2 fruit fly cellular contexts compared by ENCODE assay signal in the genomic region with DNA sequence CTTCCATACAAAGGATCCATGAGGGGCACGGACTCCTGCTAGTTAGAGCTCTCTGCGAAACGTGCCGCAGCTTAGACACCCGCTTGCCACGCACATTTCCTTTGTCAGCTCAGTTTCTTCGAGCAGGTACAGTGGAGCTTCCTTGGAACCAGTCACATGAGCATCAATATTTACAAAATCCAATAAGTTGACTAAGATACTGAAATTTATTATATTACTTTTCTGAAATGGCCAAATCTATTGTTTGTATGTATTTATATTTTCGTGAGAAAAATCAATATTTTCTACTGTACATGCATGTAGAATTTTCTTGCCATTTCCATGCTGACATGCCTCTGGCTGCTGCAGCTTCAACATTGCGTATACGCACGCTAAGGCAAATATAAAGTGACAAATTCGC.
TF ChIP-seq lines count a peak whose summit lies in the region.

No protein-coding gene starts in this region.

- no peak for TF ChIP-seq CTCF in whole organism, embryonic (GFP tag; optimal IDR thresholded peaks at IDR 0.05; lab: Kevin White, UChicago)

TF ChIP-seq in whole organism, embryonic, 481 proteins besides CTCF, POLR2A, EP300 and RAD21:
- no peak for TF ChIP-seq HHEX (GFP tag; optimal IDR thresholded peaks at IDR 0.05; lab: Kevin White, UChicago)
- peak; percentile 7 for TF ChIP-seq CG2678 (tag; optimal IDR thresholded peaks at IDR 0.05; lab: Kevin White, UChicago)
- no peak for TF ChIP-seq knrl (GFP tag; IDR thresholded peaks at IDR 0.05; lab: Robert Waterston, UW; ENCODE audit: partially characterized antibody)
- TF ChIP-seq CG32767 (GFP tag; IDR thresholded peaks at IDR 0.05; lab: Robert Waterston, UW), result no peak
- no peak for TF ChIP-seq Optix (GFP tag; IDR thresholded peaks at IDR 0.05; lab: Robert Waterston, UW)
- TF ChIP-seq CG11695 (GFP tag; IDR thresholded peaks at IDR 0.05; lab: Robert Waterston, UW), result no peak
- TF ChIP-seq PHDP (tag; optimal IDR thresholded peaks at IDR 0.05; lab: Kevin White, UChicago), result no peak
- no peak for TF ChIP-seq abd-A (tag; optimal IDR thresholded peaks at IDR 0.05; lab: Kevin White, UChicago)
- 0 out of 3 replicates have a peak, but pooled peaks have one; percentile 11 for TF ChIP-seq row (GFP tag; IDR thresholded peaks at IDR 0.05; lab: Robert Waterston, UW)
- TF ChIP-seq Med (GFP tag; lab: Kevin White, UChicago), result peak; percentile 34
- TF ChIP-seq CG11560 (tag; IDR thresholded peaks at IDR 0.05; lab: Robert Waterston, UW), result no peak
- TF ChIP-seq grau (tag; optimal IDR thresholded peaks at IDR 0.05; lab: Kevin White, UChicago), result peak; percentile 46
- no peak for TF ChIP-seq CG3726 (GFP tag; IDR thresholded peaks at IDR 0.05; lab: Robert Waterston, UW)
- TF ChIP-seq CG16779 (GFP tag; IDR thresholded peaks at IDR 0.05; lab: Robert Waterston, UW), result no peak
- TF ChIP-seq CG15073 (GFP tag; optimal IDR thresholded peaks at IDR 0.05; lab: Kevin White, UChicago), result no peak
- no peak for TF ChIP-seq Scr (GFP tag; IDR thresholded peaks at IDR 0.05; lab: Robert Waterston, UW; ENCODE audit: partially characterized antibody)
- TF ChIP-seq Gsc (GFP tag; IDR thresholded peaks at IDR 0.05; lab: Robert Waterston, UW), result no peak
- peak; percentile 20 for TF ChIP-seq CG2120 (GFP tag; optimal IDR thresholded peaks at IDR 0.05; lab: Kevin White, UChicago)
- TF ChIP-seq CG7556 (GFP tag; optimal IDR thresholded peaks at IDR 0.05; lab: Kevin White, UChicago), result peak; percentile 5
- TF ChIP-seq Rfx (GFP tag; IDR thresholded peaks at IDR 0.05; lab: Robert Waterston, UW), result peak; percentile 13; the same call in 1 of the 2 replicates
- no peak for TF ChIP-seq CG14050 (GFP tag; IDR thresholded peaks at IDR 0.05; lab: Robert Waterston, UW)
- TF ChIP-seq oc (tag; optimal IDR thresholded peaks at IDR 0.05; lab: Kevin White, UChicago), result no peak
- no peak for TF ChIP-seq ham (GFP tag; IDR thresholded peaks at IDR 0.05; lab: Robert Waterston, UW)
- no peak for TF ChIP-seq kah (GFP tag; optimal IDR thresholded peaks at IDR 0.05; lab: Kevin White, UChicago)
- TF ChIP-seq CG7786 (GFP tag; optimal IDR thresholded peaks at IDR 0.05; lab: Kevin White, UChicago), result no peak
- TF ChIP-seq CG13123 (GFP tag; optimal IDR thresholded peaks at IDR 0.05; lab: Kevin White, UChicago), result no peak
- TF ChIP-seq BEAF-32 (GFP tag; optimal IDR thresholded peaks at IDR 0.05; lab: Kevin White, UChicago), result no peak
- TF ChIP-seq CG15011 (GFP tag; optimal IDR thresholded peaks at IDR 0.05; lab: Kevin White, UChicago), result no peak
- TF ChIP-seq cwo (GFP tag; optimal IDR thresholded peaks at IDR 0.05; lab: Kevin White, UChicago), result peak; percentile 8
- TF ChIP-seq CG17829 (tag; optimal IDR thresholded peaks at IDR 0.05; lab: Kevin White, UChicago), result no peak
- TF ChIP-seq CG11504 (tag; optimal IDR thresholded peaks at IDR 0.05; lab: Kevin White, UChicago), result peak; percentile 16
- no peak for TF ChIP-seq lola (GFP tag; optimal IDR thresholded peaks at IDR 0.05; lab: Kevin White, UChicago)
- TF ChIP-seq CG15514 (GFP tag; optimal IDR thresholded peaks at IDR 0.05; lab: Kevin White, UChicago), result no peak
- TF ChIP-seq CG9932 (GFP tag; IDR thresholded peaks at IDR 0.05; lab: Robert Waterston, UW), result peak; percentile 43; the same call in 1 of the 2 replicates
- TF ChIP-seq Lpt (GFP tag; optimal IDR thresholded peaks at IDR 0.05; lab: Kevin White, UChicago), result no peak
- TF ChIP-seq sna (GFP tag; IDR thresholded peaks at IDR 0.05; lab: Robert Waterston, UW; ENCODE audit: partially characterized antibody), result no peak
- TF ChIP-seq lab (GFP tag; optimal IDR thresholded peaks at IDR 0.05; lab: Kevin White, UChicago), result peak; percentile 52
- no peak for TF ChIP-seq schlank (tag; optimal IDR thresholded peaks at IDR 0.05; lab: Kevin White, UChicago)
- TF ChIP-seq HLH3B (GFP tag; IDR thresholded peaks at IDR 0.05; lab: Robert Waterston, UW), result no peak
- TF ChIP-seq CG4707 (GFP tag; optimal IDR thresholded peaks at IDR 0.05; lab: Kevin White, UChicago), result no peak
- TF ChIP-seq CG18599 (GFP tag; optimal IDR thresholded peaks at IDR 0.05; lab: Kevin White, UChicago), result peak; percentile 60

TF ChIP-seq in whole organism, prepupa, 60 proteins besides CTCF, POLR2A, EP300 and RAD21:
- TF ChIP-seq CG8319 (GFP tag; optimal IDR thresholded peaks at IDR 0.05; lab: Kevin White, UChicago) (no peak), CG11294 (GFP tag; IDR thresholded peaks at IDR 0.05; lab: Robert Waterston, UW) (no peak), CG4318 (GFP tag; optimal IDR thresholded peaks at IDR 0.05; lab: Kevin White, UChicago) (no peak), CG34406 (GFP tag; optimal IDR thresholded peaks at IDR 0.05; lab: Kevin White, UChicago) (no peak), Met (GFP tag; optimal IDR thresholded peaks at IDR 0.05; lab: Kevin White, UChicago) (no peak), Eip78C (GFP tag; lab: Kevin White, UChicago) (peak; percentile 26), eg (GFP tag; IDR thresholded peaks at IDR 0.05; lab: Robert Waterston, UW) (0 out of 3 replicates have a peak, but pooled peaks have one; percentile 7), CG7368 (GFP tag; optimal IDR thresholded peaks at IDR 0.05; lab: Kevin White, UChicago) (no peak)
